Fruit fly (Drosophila melanogaster) S2 (cell line): ENCODE data around the gene CG15514.

Experiments
- CG8478 ChIP-seq: fragments of >200 bp; optimal IDR thresholded peaks from 2 replicates; lab custom pipeline; 2018
- CTCF ChIP-seq, 2 experiments: fragments of >200 bp; optimal IDR thresholded peaks; 2 replicates each; lab custom pipeline; 2018

dm6 chr3R:29816266-29816665 lies 45.0 kb downstream of the CG15514 start, which contains the start of gene Vps16B:
- TF ChIP-seq CG8478 (lab: Kevin White, UChicago), result no peak
- TF ChIP-seq CTCF (optimal IDR thresholded peaks at IDR 0.05; lab: Kevin White, UChicago), result no peak
